Worm (Caenorhabditis elegans) whole organism, late embryonic: ENCODE data around the gene ZK354.8.
"Not testable (repeated sequence)": the region's sequence is repeated elsewhere in the genome, so short reads cannot be mapped to it uniquely, and the experiment has no call there.

ENCODE experiments used
- ceh-14 ChIP-seq: sonication (generic microtip); optimal IDR thresholded peaks from 2 replicates; lab custom pipeline; 2016; ENCODE audit warnings: missing genotype, missing genetic modification characterization, missing compliant biosample characterization
- ceh-45 ChIP-seq: fragments of 200-800 bp; sonication (Bioruptor generic); IDR thresholded peaks from 2 replicates; pipeline ENCODE4 v1.3.6; 2022; ENCODE audit warnings: missing genetic modification reagents, missing genetic modification characterization, missing compliant biosample characterization
- npax-4 ChIP-seq: sonication (generic microtip); optimal IDR thresholded peaks from 2 replicates; lab custom pipeline; 2016; ENCODE audit warnings: missing genetic modification characterization, missing compliant biosample characterization

Gene ZK354.8

DNA sequence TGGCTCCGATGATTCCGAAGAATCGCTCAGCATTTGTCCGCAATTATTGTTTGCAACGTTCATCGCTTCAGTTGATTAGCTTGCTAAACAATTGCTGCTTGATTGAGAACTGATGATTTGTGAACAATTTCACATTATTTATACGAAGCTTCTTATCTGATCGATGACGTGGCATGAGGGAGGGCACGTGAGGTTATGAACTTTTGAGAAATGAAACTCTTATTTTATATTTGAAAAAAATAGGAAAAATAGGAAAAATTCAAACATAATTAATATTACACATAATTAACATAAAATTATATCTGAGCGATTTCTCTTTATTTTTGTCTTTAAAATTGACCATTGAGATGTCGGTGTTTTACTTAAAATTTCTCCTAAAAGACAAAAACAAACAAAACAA lies 51.3 kb downstream of the ZK354.8 start, which contains the start of gene F36H12.10:
F36H12.10 (minus strand) TSS at position 101 of the 400 bp plus-strand sequence.
- not testable (repeated sequence) for TF ChIP-seq ceh-14; ceh-45 (GFP tag; lab: Robert Waterston, UW); npax-4
- TF ChIP-seq, all 69 proteins: peak for 0; not testable (repeated sequence) for 69
